Worm (Caenorhabditis elegans): ENCODE measurements around the gene cnt-2.

Gene cnt-2

ce11 chrIII:10646094-10646493, 8.7 kb upstream of the cnt-2 start, which contains the start of gene orc-4:
Gene orc-4, plus strand, starts transcription at chrIII:10646170.
- TF ChIP-seq pag-3 (tag; optimal IDR thresholded peaks at IDR 0.05; ENCODE audit: borderline replicate concordance, insufficient read depth), result no peak
- no peak for TF ChIP-seq nhr-11 (tag; optimal IDR thresholded peaks at IDR 0.05)
- TF ChIP-seq isw-1 (GFP tag; IDR thresholded peaks at IDR 0.05), result no peak
- TF ChIP-seq F16B12.6 (tag; optimal IDR thresholded peaks at IDR 0.05), result peak; percentile 34
- peak; percentile 5 to 69 for TF ChIP-seq lsy-2 (tag; optimal IDR thresholded peaks at IDR 0.05)
- TF ChIP-seq efl-3 (GFP tag; optimal IDR thresholded peaks at IDR 0.05), result no peak
- peak; percentile 21 for TF ChIP-seq blmp-1 (tag; optimal IDR thresholded peaks at IDR 0.05)
- peak; percentile 15 to 33 for TF ChIP-seq efl-1 (optimal IDR thresholded peaks at IDR 0.05)
- TF ChIP-seq efl-1 (GFP tag; optimal IDR thresholded peaks at IDR 0.05 in 1 of 2), result peak; percentile 7 to 33
- TF ChIP-seq ceh-82 (tag; optimal IDR thresholded peaks at IDR 0.05), result no peak
- TF ChIP-seq lin-35 (GFP tag; optimal IDR thresholded peaks at IDR 0.05), result peak; percentile 34 to 46
- peak; percentile 20 to 54 (median 38) for TF ChIP-seq dpl-1 (GFP tag; optimal IDR thresholded peaks at IDR 0.05)

- no peak for TF ChIP-seq tbx-2 (tag; optimal IDR thresholded peaks at IDR 0.05)
- no peak for TF ChIP-seq blmp-1 (tag; optimal IDR thresholded peaks at IDR 0.05)
- no peak for TF ChIP-seq dsc-1 (tag; optimal IDR thresholded peaks at IDR 0.05)
- TF ChIP-seq snu-23 (GFP tag; optimal IDR thresholded peaks at IDR 0.05), result no peak
Observed at ce11 chrIII:10649219-10649618, 5.6 kb upstream of the cnt-2 start, which contains the start of gene emg-1. Gene emg-1, plus strand, starts transcription at chrIII:10649519.

- TF ChIP-seq pag-3 (tag; optimal IDR thresholded peaks at IDR 0.05; ENCODE audit: borderline replicate concordance, insufficient read depth), result no peak
- TF ChIP-seq fkh-8 (tag; optimal IDR thresholded peaks at IDR 0.05), result peak; percentile 11
- TF ChIP-seq swsn-7 (tag; optimal IDR thresholded peaks at IDR 0.05), result peak; percentile 53
- no peak for TF ChIP-seq fos-1 (tag; optimal IDR thresholded peaks at IDR 0.05)
- no peak for TF ChIP-seq isw-1 (GFP tag; IDR thresholded peaks at IDR 0.05)
- TF ChIP-seq mef-2 (tag; optimal IDR thresholded peaks at IDR 0.05), result no peak
- TF ChIP-seq pqm-1 (tag; optimal IDR thresholded peaks at IDR 0.05), result no peak
- no peak for TF ChIP-seq sup-37 (GFP tag; optimal IDR thresholded peaks at IDR 0.05)
- TF ChIP-seq ceh-88 (GFP tag; IDR thresholded peaks at IDR 0.05), result no peak
- TF ChIP-seq efl-3 (GFP tag; optimal IDR thresholded peaks at IDR 0.05), result no peak
- TF ChIP-seq unc-62 (GFP tag; optimal IDR thresholded peaks at IDR 0.05), result no peak
- no peak for TF ChIP-seq C04F5.9 (tag; optimal IDR thresholded peaks at IDR 0.05)
- TF ChIP-seq fkh-10 (GFP tag; optimal IDR thresholded peaks at IDR 0.05), result no peak
- TF ChIP-seq zip-4 (GFP tag; optimal IDR thresholded peaks at IDR 0.05), result no peak
- TF ChIP-seq aly-2 (tag; optimal IDR thresholded peaks at IDR 0.05), result no peak
- no peak for TF ChIP-seq ets-5 (GFP tag; IDR thresholded peaks at IDR 0.05)
- TF ChIP-seq unc-30 (tag; optimal IDR thresholded peaks at IDR 0.05), result no peak
- no peak for TF ChIP-seq tlp-1 (tag; optimal IDR thresholded peaks at IDR 0.05)
- no peak for TF ChIP-seq snpc-4 (tag; optimal IDR thresholded peaks at IDR 0.05)
- no peak for TF ChIP-seq nhr-77 (tag; optimal IDR thresholded peaks at IDR 0.05)
- TF ChIP-seq mdl-1 (tag; optimal IDR thresholded peaks at IDR 0.05), result peak in 1 of 2 experiments; percentile 48
- no peak for TF ChIP-seq egl-27 (tag; optimal IDR thresholded peaks at IDR 0.05)
- TF ChIP-seq tbx-2 (tag; optimal IDR thresholded peaks at IDR 0.05), result peak; percentile 65
- TF ChIP-seq rnt-1 (tag; optimal IDR thresholded peaks at IDR 0.05), result no peak
- TF ChIP-seq lin-14 (GFP tag; optimal IDR thresholded peaks at IDR 0.05), result no peak
- TF ChIP-seq irx-1 (tag; optimal IDR thresholded peaks at IDR 0.05), result no peak
- TF ChIP-seq dsc-1 (tag; optimal IDR thresholded peaks at IDR 0.05), result peak; percentile 81
- TF ChIP-seq nhr-12 (tag; optimal IDR thresholded peaks at IDR 0.05), result no peak
- TF ChIP-seq unc-86 (tag; optimal IDR thresholded peaks at IDR 0.05), result peak; percentile 66
- no peak for TF ChIP-seq grh-1 (GFP tag; IDR thresholded peaks at IDR 0.05)
- TF ChIP-seq egl-13 (tag; optimal IDR thresholded peaks at IDR 0.05), result no peak
- no peak for TF ChIP-seq hlh-17 (GFP tag; optimal IDR thresholded peaks at IDR 0.05; ENCODE audit: borderline replicate concordance)
- TF ChIP-seq unc-98 (GFP tag; IDR thresholded peaks at IDR 0.05), result no peak
- TF ChIP-seq alr-1 (tag; optimal IDR thresholded peaks at IDR 0.05; ENCODE audit: borderline replicate concordance), result no peak
- TF ChIP-seq blmp-1 (tag; optimal IDR thresholded peaks at IDR 0.05), result no peak
- TF ChIP-seq nhr-47 (tag; optimal IDR thresholded peaks at IDR 0.05), result peak; percentile 66
- no peak for TF ChIP-seq jun-1 (tag; optimal IDR thresholded peaks at IDR 0.05)
- peak; percentile 66 to 81 for TF ChIP-seq efl-1 (optimal IDR thresholded peaks at IDR 0.05)
- TF ChIP-seq efl-1 (GFP tag; optimal IDR thresholded peaks at IDR 0.05 in 1 of 2), result peak; percentile 43 to 89
- TF ChIP-seq ceh-8 (GFP tag; optimal IDR thresholded peaks at IDR 0.05), result no peak
- TF ChIP-seq nhr-28 (tag; optimal IDR thresholded peaks at IDR 0.05), result no peak
Observed at ce11 chrIII:10651634-10652033, 3.2 kb upstream of the cnt-2 start.
